Worm (Caenorhabditis elegans): Measurements from ENCODE around the gene ift-139.

- TF ChIP-seq C34F6.9 (tag; optimal IDR thresholded peaks at IDR 0.05), result no peak
- TF ChIP-seq ceh-82 (tag; optimal IDR thresholded peaks at IDR 0.05), result no peak
- TF ChIP-seq nhr-237 (tag; optimal IDR thresholded peaks at IDR 0.05), result no peak
- TF ChIP-seq nhr-11 (tag; optimal IDR thresholded peaks at IDR 0.05), result no peak
- no peak for TF ChIP-seq sma-9 (GFP tag; optimal IDR thresholded peaks at IDR 0.05)
- no peak for TF ChIP-seq sma-9 (tag; optimal IDR thresholded peaks at IDR 0.05)
- no peak for TF ChIP-seq lin-39 (tag; optimal IDR thresholded peaks at IDR 0.05)
- no peak for TF ChIP-seq elt-3 (tag; optimal IDR thresholded peaks at IDR 0.05)
- TF ChIP-seq skn-1 (tag; optimal IDR thresholded peaks at IDR 0.05), result no peak
These were observed 46.4 kb downstream of the ift-139 start, which contains the start of gene T04C9.1 for ce11 chrIII:5992913-5993312.

Data from whole organism, L2 larva.